Worm (Caenorhabditis elegans): ENCODE results near the gene cpr-6.

The cpr-6 gene

DNA sequence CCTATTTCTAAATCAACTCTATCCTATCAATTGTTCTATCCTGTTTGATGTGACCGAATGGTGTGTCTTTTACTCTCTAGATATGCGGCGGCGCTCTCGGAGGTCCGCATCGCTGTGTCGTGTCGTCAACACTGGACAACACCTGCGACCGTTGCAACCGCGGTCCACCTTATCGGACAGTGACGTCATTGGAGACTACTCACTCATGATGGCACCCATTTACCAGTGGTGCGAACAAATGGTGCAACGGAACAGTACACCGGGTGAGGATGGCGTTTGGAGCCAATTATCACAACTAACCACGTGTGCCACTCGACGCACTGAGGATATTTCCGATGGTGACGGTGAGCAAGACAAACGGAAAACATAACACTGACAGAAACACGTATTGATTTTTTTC is 18.3 kb downstream of the cpr-6 start:
- TF ChIP-seq lin-39 (tag; optimal IDR thresholded peaks at IDR 0.05) (no peak), efl-1 (optimal IDR thresholded peaks at IDR 0.05) (no peak), efl-1 (GFP tag; optimal IDR thresholded peaks at IDR 0.05 in 1 of 2) (no peak), vab-15 (tag; optimal IDR thresholded peaks at IDR 0.05) (no peak), nhr-12 (tag; optimal IDR thresholded peaks at IDR 0.05) (no peak), nhr-90 (tag; optimal IDR thresholded peaks at IDR 0.05; ENCODE audit: poor library complexity) (no peak), blmp-1 (tag; optimal IDR thresholded peaks at IDR 0.05) (no peak), sptf-1 (tag; optimal IDR thresholded peaks at IDR 0.05) (no peak), nhr-84 (tag; optimal IDR thresholded peaks at IDR 0.05) (no peak), mef-2 (tag; optimal IDR thresholded peaks at IDR 0.05) (no peak), snu-23 (GFP tag; optimal IDR thresholded peaks at IDR 0.05) (no peak), xbp-1 (tag; optimal IDR thresholded peaks at IDR 0.05) (no peak), lin-14 (GFP tag; optimal IDR thresholded peaks at IDR 0.05) (no peak), nhr-237 (tag; optimal IDR thresholded peaks at IDR 0.05) (no peak), zag-1 (tag; optimal IDR thresholded peaks at IDR 0.05) (no peak)

DNA sequence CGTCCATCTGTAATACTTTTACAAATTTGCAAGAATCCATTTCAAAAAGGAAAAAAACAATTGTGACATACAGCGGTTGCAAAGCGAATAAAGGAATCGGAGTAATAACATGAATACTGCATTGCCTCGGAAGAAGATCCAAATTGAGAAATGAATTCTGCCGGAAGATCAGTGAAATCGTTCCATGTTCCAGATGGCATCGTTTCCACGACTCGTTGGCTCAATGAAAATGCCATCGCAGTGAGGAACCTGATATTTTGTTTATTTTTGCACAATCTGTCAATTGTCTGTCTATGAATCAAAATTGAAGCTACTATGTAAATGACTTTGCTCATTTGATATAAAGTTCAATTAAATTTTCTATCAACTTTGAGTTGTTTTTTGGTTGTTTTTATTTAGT is 23.6 kb downstream of the cpr-6 start:
- TF ChIP-seq skn-1 (tag; optimal IDR thresholded peaks at IDR 0.05) = no peak

DNA sequence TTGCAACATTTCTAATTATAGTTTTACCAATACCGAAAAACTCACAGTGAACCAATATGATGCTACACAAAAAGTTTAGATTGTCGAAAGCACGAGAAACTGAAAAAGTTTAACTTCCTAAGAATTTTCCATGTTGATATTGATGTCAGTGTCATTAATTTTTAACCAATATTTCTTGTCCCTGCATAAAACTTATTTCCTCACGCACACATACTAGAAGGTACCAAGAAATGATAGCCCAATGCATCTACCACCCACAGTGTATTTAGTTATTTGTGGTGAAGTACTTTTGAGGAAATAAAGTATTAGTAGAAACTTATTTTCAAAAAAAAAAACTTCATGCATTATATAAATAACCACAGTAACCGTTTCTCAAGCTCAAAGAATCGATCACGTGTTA is 24.4 kb downstream of the cpr-6 start, which contains the start of gene aexr-2:
aexr-2 (minus strand) TSS at position 101 of the 400 bp plus-strand sequence.
- TF ChIP-seq nhr-90 (tag; optimal IDR thresholded peaks at IDR 0.05; ENCODE audit: poor library complexity) (no peak), fkh-4 (tag; optimal IDR thresholded peaks at IDR 0.05; ENCODE audit: borderline replicate concordance) (no peak), grh-1 (GFP tag; IDR thresholded peaks at IDR 0.05) (no peak), efl-1 (optimal IDR thresholded peaks at IDR 0.05) (no peak), efl-1 (GFP tag; optimal IDR thresholded peaks at IDR 0.05 in 1 of 2) (no peak), nhr-85 (tag) (no peak), elt-3 (tag; optimal IDR thresholded peaks at IDR 0.05) (no peak), nhr-12 (tag; optimal IDR thresholded peaks at IDR 0.05) (no peak), nhr-76 (tag; optimal IDR thresholded peaks at IDR 0.05) (no peak), ztf-11 (tag; optimal IDR thresholded peaks at IDR 0.05) (no peak), lin-13 (GFP tag; optimal IDR thresholded peaks at IDR 0.05) (no peak), mep-1 (tag; optimal IDR thresholded peaks at IDR 0.05) (no peak), nhr-19 (GFP tag; conservative IDR thresholded peaks at IDR 0.05) (no peak), lin-14 (GFP tag; optimal IDR thresholded peaks at IDR 0.05) (no peak), C16A3.4 (tag; optimal IDR thresholded peaks at IDR 0.05) (no peak), lin-15B (tag; optimal IDR thresholded peaks at IDR 0.05) (no peak)

DNA sequence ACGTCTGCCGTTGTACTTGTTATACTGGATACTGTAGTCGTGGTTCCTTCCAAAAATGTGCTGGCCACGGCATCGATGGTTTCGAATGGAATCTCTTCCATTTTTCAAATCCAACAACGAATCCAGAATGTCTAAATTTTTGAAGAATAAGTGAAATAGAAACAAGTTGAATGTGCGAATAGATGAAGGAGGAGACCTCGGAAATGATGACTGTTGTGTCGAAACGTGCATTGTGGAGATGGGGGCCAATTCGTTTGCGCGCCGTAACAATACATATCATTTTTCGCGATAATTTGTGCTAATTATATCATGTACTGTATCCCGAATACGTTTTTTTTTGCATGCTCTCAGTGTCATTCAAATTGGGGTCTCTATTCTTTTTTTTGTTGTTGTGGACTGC is 28.2 kb downstream of the cpr-6 start, which contains the start of gene aexr-1:
aexr-1 (minus strand) TSS at position 101 of the 400 bp plus-strand sequence.
- TF ChIP-seq sox-4 (tag; optimal IDR thresholded peaks at IDR 0.05) = no peak
- no peak for TF ChIP-seq swsn-7 (tag; optimal IDR thresholded peaks at IDR 0.05)
- no peak for TF ChIP-seq hlh-4 (tag; optimal IDR thresholded peaks at IDR 0.05)
- no peak for TF ChIP-seq nhr-28 (tag; optimal IDR thresholded peaks at IDR 0.05)
- no peak for TF ChIP-seq C34B4.2 (tag; optimal IDR thresholded peaks at IDR 0.05)
- no peak for TF ChIP-seq pax-3 (tag; optimal IDR thresholded peaks at IDR 0.05)
- no peak for TF ChIP-seq unc-130 (tag; optimal IDR thresholded peaks at IDR 0.05)
- TF ChIP-seq nhr-237 (tag; optimal IDR thresholded peaks at IDR 0.05) = no peak
- no peak for TF ChIP-seq mdl-1 (tag; optimal IDR thresholded peaks at IDR 0.05)
- no peak for TF ChIP-seq xbp-1 (tag; optimal IDR thresholded peaks at IDR 0.05)
- TF ChIP-seq aly-2 (tag; optimal IDR thresholded peaks at IDR 0.05) = no peak
- TF ChIP-seq sptf-1 (tag; optimal IDR thresholded peaks at IDR 0.05) = no peak

DNA sequence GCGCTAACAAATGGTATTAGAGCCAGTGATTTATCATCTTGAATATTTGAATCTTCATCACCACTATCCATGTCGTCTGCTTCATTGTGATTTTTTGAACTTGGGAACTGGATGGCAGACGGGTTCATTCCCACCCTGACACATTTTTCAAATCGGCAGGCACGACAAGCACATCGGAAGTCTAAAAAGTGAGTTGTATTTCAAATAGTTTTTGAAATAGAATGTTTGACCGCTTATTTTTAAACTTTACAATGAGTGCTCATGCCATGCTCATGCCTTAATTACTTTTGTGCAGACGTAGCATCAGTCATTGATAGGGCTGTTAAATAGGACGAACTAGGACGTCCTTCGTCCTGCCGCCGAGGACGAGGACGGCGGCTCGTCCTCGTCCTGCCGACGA is 30.9 kb downstream of the cpr-6 start:
- TF ChIP-seq lin-14 (GFP tag; optimal IDR thresholded peaks at IDR 0.05) = no peak
- no peak for TF ChIP-seq mab-9 (GFP tag; IDR thresholded peaks at IDR 0.05)
- no peak for TF ChIP-seq C04F5.9 (tag; optimal IDR thresholded peaks at IDR 0.05)
- TF ChIP-seq ceh-8 (GFP tag; optimal IDR thresholded peaks at IDR 0.05) = no peak
- no peak for TF ChIP-seq nhr-84 (tag; optimal IDR thresholded peaks at IDR 0.05)
